Fruit fly (Drosophila melanogaster) whole organism, embryonic: ENCODE measurements around the gene sicily.

Source experiments
- Asciz ChIP-seq: fragments of 200-800 bp; sonication (Bioruptor generic); optimal IDR thresholded peaks from 2 replicates; lab custom pipeline; 2017; ENCODE audit warnings: missing biosample characterization, mild to moderate bottlenecking, missing genetic modification characterization, missing genetic modification reagents
- C15 ChIP-seq: fragments of 200-800 bp; sonication (Bioruptor generic); IDR thresholded peaks from 3 replicates; pipeline ENCODE4 v1.3.6; 2022; ENCODE audit warnings: missing biosample characterization, missing genetic modification characterization
- CG1024 ChIP-seq: fragments of 200-800 bp; sonication (Bioruptor generic); IDR thresholded peaks from 2 replicates; pipeline ENCODE4 v1.3.6; 2022; ENCODE audit warnings: missing biosample characterization, missing genetic modification characterization
- CG10565 ChIP-seq: fragments of 200-800 bp; sonication (Bioruptor generic); optimal IDR thresholded peaks from 3 replicates; lab custom pipeline; 2016; ENCODE audit warnings: missing biosample characterization, mild to moderate bottlenecking, missing genetic modification characterization
- CG10654 ChIP-seq: fragments of 200-800 bp; sonication (Bioruptor generic); optimal IDR thresholded peaks from 2 replicates; lab custom pipeline; 2016; ENCODE audit warnings: missing biosample characterization, missing genetic modification characterization
- CG11456 ChIP-seq: fragments of 200-800 bp; sonication (Bioruptor generic); IDR thresholded peaks from 3 replicates; pipeline ENCODE4 v1.3.6; 2022; ENCODE audit warnings: missing biosample characterization, missing genetic modification characterization
- CG12071 ChIP-seq: fragments of 200-800 bp; sonication (Bioruptor generic); optimal IDR thresholded peaks from 3 replicates; lab custom pipeline; 2018; ENCODE audit warnings: missing biosample characterization, mild to moderate bottlenecking, missing genetic modification characterization
- CG12391 ChIP-seq: fragments of 200-800 bp; sonication (Bioruptor generic); optimal IDR thresholded peaks from 3 replicates; lab custom pipeline; 2018; ENCODE audit warnings: missing biosample characterization, mild to moderate bottlenecking, missing genetic modification characterization, moderate library complexity
- CG13287 ChIP-seq: fragments of 200-800 bp; sonication (Bioruptor generic); IDR thresholded peaks from 2 replicates; pipeline ENCODE4 v1.3.6; 2022; ENCODE audit warnings: missing biosample characterization, missing genetic modification characterization; ENCODE audit not compliant: partially characterized antibody
- CG1529 ChIP-seq: fragments of 200-800 bp; sonication (Bioruptor generic); optimal IDR thresholded peaks from 3 replicates; lab custom pipeline; 2018; ENCODE audit warnings: missing biosample characterization, missing genetic modification characterization
- CG1647 ChIP-seq: fragments of 200-800 bp; sonication (Bioruptor generic); optimal IDR thresholded peaks from 3 replicates; lab custom pipeline; 2016; ENCODE audit warnings: missing biosample characterization, missing genetic modification characterization
- CG16779 ChIP-seq: fragments of 200-800 bp; sonication (Bioruptor generic); IDR thresholded peaks from 2 replicates; pipeline ENCODE4 v1.3.6; 2022; ENCODE audit warnings: missing biosample characterization, missing genetic modification characterization
- CG18262 ChIP-seq: fragments of 200-800 bp; optimal IDR thresholded peaks from 3 replicates; lab custom pipeline; 2019; ENCODE audit warnings: missing biosample characterization, mild to moderate bottlenecking, missing genetic modification characterization, moderate library complexity
- CG2678 ChIP-seq: fragments of 200-800 bp; sonication (Bioruptor generic); optimal IDR thresholded peaks from 3 replicates; lab custom pipeline; 2019; ENCODE audit warnings: missing biosample characterization, mild to moderate bottlenecking, missing genetic modification characterization, moderate library complexity
- CG2875 ChIP-seq: fragments of 200-800 bp; sonication (Bioruptor generic); optimal IDR thresholded peaks from 2 replicates; lab custom pipeline; 2017; ENCODE audit warnings: missing biosample characterization, mild to moderate bottlenecking, missing genetic modification characterization, missing genetic modification reagents
- CG3281 ChIP-seq: fragments of 200-800 bp; sonication (Bioruptor generic); optimal IDR thresholded peaks from 3 replicates; lab custom pipeline; 2017; ENCODE audit warnings: missing biosample characterization, mild to moderate bottlenecking, missing genetic modification characterization
- CG34224 ChIP-seq: fragments of 200-800 bp; sonication (Bioruptor generic); IDR thresholded peaks from 3 replicates; pipeline ENCODE4 v1.3.6; 2022; ENCODE audit warnings: missing biosample characterization, missing genetic modification characterization; ENCODE audit not compliant: partially characterized antibody
- CG3838 ChIP-seq: fragments of 200-800 bp; sonication (Bioruptor generic); optimal IDR thresholded peaks from 3 replicates; lab custom pipeline; 2016; ENCODE audit warnings: missing biosample characterization, missing genetic modification characterization
- CG42726 ChIP-seq: fragments of 200-800 bp; sonication (Bioruptor generic); IDR thresholded peaks from 2 replicates; pipeline ENCODE4 v1.3.6; 2022; ENCODE audit warnings: missing biosample characterization, missing genetic modification characterization; ENCODE audit not compliant: partially characterized antibody
- CG4282 ChIP-seq: fragments of 200-800 bp; sonication (Bioruptor generic); optimal IDR thresholded peaks from 2 replicates; lab custom pipeline; 2016; ENCODE audit warnings: missing biosample characterization, missing genetic modification characterization
- CG43689 ChIP-seq: fragments of 200-800 bp; sonication (Bioruptor generic); IDR thresholded peaks from 2 replicates; pipeline ENCODE4 v1.3.6; 2022; ENCODE audit warnings: missing biosample characterization, missing genetic modification characterization
- CG4424 ChIP-seq: fragments of 200-800 bp; sonication (Bioruptor generic); optimal IDR thresholded peaks from 3 replicates; lab custom pipeline; 2016; ENCODE audit warnings: missing biosample characterization, missing genetic modification characterization
- CG7271 ChIP-seq: fragments of 200-800 bp; sonication (Bioruptor generic); optimal IDR thresholded peaks from 2 replicates; lab custom pipeline; 2018; ENCODE audit warnings: missing biosample characterization, mild to moderate bottlenecking, missing genetic modification characterization, moderate library complexity
- CG7556 ChIP-seq: fragments of 200-800 bp; sonication (Bioruptor generic); optimal IDR thresholded peaks from 2 replicates; lab custom pipeline; 2017; ENCODE audit warnings: missing biosample characterization, mild to moderate bottlenecking, missing genetic modification characterization
- CG7928 ChIP-seq: fragments of 200-800 bp; sonication (Bioruptor generic); optimal IDR thresholded peaks from 2 replicates; lab custom pipeline; 2017; ENCODE audit warnings: missing biosample characterization, mild to moderate bottlenecking, missing genetic modification characterization
- CG8281 ChIP-seq: fragments of 200-800 bp; sonication (Bioruptor generic); optimal IDR thresholded peaks from 2 replicates; lab custom pipeline; 2018; ENCODE audit warnings: missing biosample characterization, mild to moderate bottlenecking, missing genetic modification characterization, moderate library complexity
- CG8388 ChIP-seq: fragments of 200-800 bp; sonication (Bioruptor generic); optimal IDR thresholded peaks from 2 replicates; lab custom pipeline; 2019; ENCODE audit warnings: missing biosample characterization, mild to moderate bottlenecking, missing genetic modification characterization, moderate library complexity
- D ChIP-seq, 2 experiments: fragments of 200-800 bp in 1 of 2; fragments of >200 bp in 1 of 2; sonication (Bioruptor generic) in 1 of 2; optimal IDR thresholded peaks; 2 replicates in 1 of 2; 3 replicates in 1 of 2; lab custom pipeline; 2017; ENCODE audit warnings: mild to moderate bottlenecking in 1 of 2, missing biosample characterization in 1 of 2, missing genetic modification characterization in 1 of 2, missing genetic modification reagents in 1 of 2
- Fer2 ChIP-seq: fragments of 200-800 bp; sonication (Bioruptor generic); optimal IDR thresholded peaks from 2 replicates; lab custom pipeline; 2018; ENCODE audit warnings: missing biosample characterization, mild to moderate bottlenecking, missing genetic modification characterization, moderate library complexity
- HLH4C ChIP-seq: fragments of 200-800 bp; sonication (Bioruptor generic); IDR thresholded peaks from 3 replicates; pipeline ENCODE4 v1.3.6; 2022; ENCODE audit warnings: missing biosample characterization, missing genetic modification characterization; ENCODE audit not compliant: partially characterized antibody
- Hsf ChIP-seq: fragments of 200-800 bp; sonication (Bioruptor generic); optimal IDR thresholded peaks from 3 replicates; lab custom pipeline; 2016; ENCODE audit warnings: missing biosample characterization, missing genetic modification characterization
- Jarid2 ChIP-seq: fragments of 200-800 bp; sonication (Bioruptor generic); optimal IDR thresholded peaks from 3 replicates; lab custom pipeline; 2017; ENCODE audit warnings: mild to moderate bottlenecking, missing biosample characterization, missing genetic modification reagents, missing genetic modification characterization
- MBD-R2 ChIP-seq: fragments of 200-800 bp; sonication (Bioruptor generic); IDR thresholded peaks from 2 replicates; pipeline ENCODE4 v1.3.6; 2022; ENCODE audit warnings: missing biosample characterization, missing genetic modification characterization
- Sry-δ ChIP-seq: fragments of 200-800 bp; sonication (Bioruptor generic); optimal IDR thresholded peaks from 2 replicates; lab custom pipeline; 2016; ENCODE audit warnings: missing biosample characterization, missing genetic modification characterization
- Stat92E ChIP-seq, 3 experiments: fragments of >200 bp in 2 of 3; fragments of 200-800 bp in 1 of 3; sonication (Bioruptor generic) in 1 of 3; optimal IDR thresholded peaks; 2 replicates each; lab custom pipeline; 2017 to 2019; ENCODE audit warnings: missing biosample characterization in 3 of 3, missing genetic modification characterization in 3 of 3, mild to moderate bottlenecking in 1 of 3, moderate library complexity in 1 of 3
- Vsx1 ChIP-seq: fragments of 200-800 bp; sonication (Bioruptor generic); optimal IDR thresholded peaks from 2 replicates; lab custom pipeline; 2017; ENCODE audit warnings: missing biosample characterization, mild to moderate bottlenecking, missing genetic modification characterization, missing genetic modification reagents
- ase ChIP-seq: fragments of 200-800 bp; sonication (Bioruptor generic); IDR thresholded peaks from 3 replicates; pipeline ENCODE4 v1.3.6; 2022; ENCODE audit warnings: missing biosample characterization, missing genetic modification characterization
- dan ChIP-seq: fragments of 200-800 bp; sonication (Bioruptor generic); IDR thresholded peaks from 2 replicates; pipeline ENCODE4 v1.3.6; 2022; ENCODE audit warnings: missing biosample characterization, missing genetic modification characterization
- fd102C ChIP-seq: fragments of 200-800 bp; sonication (Bioruptor generic); optimal IDR thresholded peaks from 2 replicates; lab custom pipeline; 2018; ENCODE audit warnings: missing biosample characterization, mild to moderate bottlenecking, missing genetic modification characterization, moderate library complexity
- ftz-f1 ChIP-seq: fragments of 200-800 bp; sonication (Bioruptor generic); optimal IDR thresholded peaks from 2 replicates; lab custom pipeline; 2016; ENCODE audit warnings: missing biosample characterization, missing genetic modification characterization
- ham ChIP-seq: fragments of 200-800 bp; sonication (Bioruptor generic); IDR thresholded peaks from 2 replicates; pipeline ENCODE4 v1.3.6; 2022; ENCODE audit warnings: missing biosample characterization, missing genetic modification characterization
- jing ChIP-seq: fragments of 200-800 bp; sonication (Bioruptor generic); optimal IDR thresholded peaks from 2 replicates; lab custom pipeline; 2018; ENCODE audit warnings: missing biosample characterization, mild to moderate bottlenecking, missing genetic modification characterization
- lab ChIP-seq: fragments of 200-800 bp; sonication (Bioruptor generic); optimal IDR thresholded peaks from 3 replicates; lab custom pipeline; 2017; ENCODE audit warnings: missing biosample characterization, missing genetic modification characterization, mild to moderate bottlenecking, moderate library complexity, missing genetic modification reagents
- lilli ChIP-seq: fragments of 200-800 bp; sonication (Bioruptor generic); optimal IDR thresholded peaks from 3 replicates; lab custom pipeline; 2016; ENCODE audit warnings: missing biosample characterization, missing genetic modification characterization
- mam ChIP-seq: fragments of 200-800 bp; sonication (Bioruptor generic); optimal IDR thresholded peaks from 3 replicates; lab custom pipeline; 2016; ENCODE audit warnings: missing biosample characterization, missing genetic modification characterization
- mirr ChIP-seq: fragments of 200-800 bp; sonication (Bioruptor generic); optimal IDR thresholded peaks from 3 replicates; lab custom pipeline; 2018; ENCODE audit warnings: missing biosample characterization, mild to moderate bottlenecking, missing genetic modification characterization
- nerfin-2 ChIP-seq: fragments of 200-800 bp; sonication (Bioruptor generic); IDR thresholded peaks from 2 replicates; pipeline ENCODE4 v1.3.6; 2022; ENCODE audit warnings: missing biosample characterization, missing genetic modification characterization; ENCODE audit not compliant: partially characterized antibody
- so ChIP-seq: fragments of 200-800 bp; sonication (Bioruptor generic); IDR thresholded peaks from 3 replicates; pipeline ENCODE4 v1.3.6; 2022; ENCODE audit warnings: missing biosample characterization, missing genetic modification characterization
- tna ChIP-seq: fragments of 200-800 bp; sonication (Bioruptor generic); IDR thresholded peaks from 2 replicates; pipeline ENCODE4 v1.3.6; 2022; ENCODE audit warnings: missing biosample characterization, missing genetic modification characterization; ENCODE audit not compliant: partially characterized antibody
- wor ChIP-seq: fragments of 200-800 bp; sonication (Bioruptor generic); IDR thresholded peaks from 2 replicates; pipeline ENCODE4 v1.3.6; 2022; ENCODE audit warnings: missing biosample characterization, missing genetic modification characterization

Gene sicily

dm6 chrX:11852310-11852709 is 39.2 kb upstream of the sicily start, which contains the start of gene p24-1 (continued):
- peak; percentile 78 for TF ChIP-seq tna (GFP tag; lab: Robert Waterston, UW)
- TF ChIP-seq MBD-R2 (GFP tag; lab: Robert Waterston, UW), result peak; percentile 81
- peak; percentile 89 for TF ChIP-seq CG34224 (GFP tag; lab: Robert Waterston, UW)
- peak; percentile 9 for TF ChIP-seq ftz-f1 (GFP tag; lab: Kevin White, UChicago)
- TF ChIP-seq lilli, result peak; percentile 67
- no peak for TF ChIP-seq fd102C (GFP tag; lab: Kevin White, UChicago)
- peak; percentile 68 for TF ChIP-seq mam
- TF ChIP-seq CG1529 (GFP tag; lab: Kevin White, UChicago), result no peak
- TF ChIP-seq Sry-δ (GFP tag; lab: Kevin White, UChicago), result peak; percentile 87
- TF ChIP-seq Asciz (GFP tag; lab: Kevin White, UChicago), result no peak
- TF ChIP-seq CG7928 (GFP tag; lab: Kevin White, UChicago), result peak; percentile 11
- TF ChIP-seq lab (GFP tag; lab: Kevin White, UChicago), result peak; percentile 65
- TF ChIP-seq Jarid2 (GFP tag; lab: Kevin White, UChicago), result no peak
- TF ChIP-seq CG10654 (GFP tag; lab: Kevin White, UChicago), result no peak
- no peak for TF ChIP-seq so
- no peak for TF ChIP-seq wor (GFP tag; lab: Robert Waterston, UW)
- peak; percentile 69 for TF ChIP-seq CG16779 (GFP tag; lab: Robert Waterston, UW)
- TF ChIP-seq CG1024 (GFP tag; lab: Robert Waterston, UW), result no peak
- no peak for TF ChIP-seq CG43689 (GFP tag; lab: Robert Waterston, UW)
- no peak for TF ChIP-seq CG7556
- no peak for TF ChIP-seq C15 (GFP tag; lab: Robert Waterston, UW)
- peak; percentile 91 for TF ChIP-seq CG13287 (GFP tag; lab: Robert Waterston, UW)
- peak; percentile 22 for TF ChIP-seq CG3281 (GFP tag; lab: Kevin White, UChicago)
- peak; percentile 39 for TF ChIP-seq mirr (GFP tag; lab: Kevin White, UChicago)
- peak; percentile 22 for TF ChIP-seq CG1647 (GFP tag; lab: Kevin White, UChicago)
- TF ChIP-seq ase (GFP tag; lab: Robert Waterston, UW), result no peak
- no peak for TF ChIP-seq CG2875 (GFP tag; lab: Kevin White, UChicago)
- peak; percentile 15 for TF ChIP-seq CG4424 (GFP tag; lab: Kevin White, UChicago)
- TF ChIP-seq CG8281 (tag; lab: Kevin White, UChicago), result no peak
- TF ChIP-seq CG7271, result no peak
- no peak for TF ChIP-seq CG10565 (GFP tag; lab: Kevin White, UChicago)
- no peak for TF ChIP-seq dan (GFP tag; lab: Robert Waterston, UW)
- no peak for TF ChIP-seq CG8388 (GFP tag; lab: Kevin White, UChicago)
- peak; percentile 36 for TF ChIP-seq CG12391 (tag; lab: Kevin White, UChicago)
- TF ChIP-seq CG4282 (GFP tag; lab: Kevin White, UChicago), result no peak
- TF ChIP-seq jing (GFP tag; lab: Kevin White, UChicago), result no peak
- TF ChIP-seq Vsx1 (GFP tag; lab: Kevin White, UChicago), result no peak
- TF ChIP-seq Stat92E (GFP tag; optimal IDR thresholded peaks at IDR 0.05; lab: Kevin White, UChicago), result peak in 1 of 3 experiments; percentile 20
- no peak for TF ChIP-seq D (optimal IDR thresholded peaks at IDR 0.05; lab: Kevin White, UChicago)
- TF ChIP-seq D (GFP tag; optimal IDR thresholded peaks at IDR 0.05; lab: Kevin White, UChicago), result no peak
- no peak for TF ChIP-seq CG12071 (GFP tag; lab: Kevin White, UChicago)
- no peak for TF ChIP-seq CG3838 (GFP tag; lab: Kevin White, UChicago)
- peak; percentile 94 for TF ChIP-seq CG42726 (GFP tag; lab: Robert Waterston, UW)
- no peak for TF ChIP-seq ham (GFP tag; lab: Robert Waterston, UW)
- peak; percentile 60; the same call in 2 of the 3 replicates for TF ChIP-seq CG11456 (GFP tag; lab: Robert Waterston, UW)
- TF ChIP-seq Hsf (GFP tag; lab: Kevin White, UChicago), result peak; percentile 48
- TF ChIP-seq nerfin-2, result peak; percentile 69
- TF ChIP-seq Fer2 (tag; lab: Kevin White, UChicago), result peak; percentile 13
- peak; percentile 20 for TF ChIP-seq CG2678 (tag; lab: Kevin White, UChicago)
- TF ChIP-seq HLH4C (GFP tag; lab: Robert Waterston, UW), result peak; percentile 83
- peak; percentile 7 for TF ChIP-seq CG18262 (tag; lab: Kevin White, UChicago)
